Fruit fly (Drosophila melanogaster): ENCODE measurements around the gene CG5167.

DNA sequence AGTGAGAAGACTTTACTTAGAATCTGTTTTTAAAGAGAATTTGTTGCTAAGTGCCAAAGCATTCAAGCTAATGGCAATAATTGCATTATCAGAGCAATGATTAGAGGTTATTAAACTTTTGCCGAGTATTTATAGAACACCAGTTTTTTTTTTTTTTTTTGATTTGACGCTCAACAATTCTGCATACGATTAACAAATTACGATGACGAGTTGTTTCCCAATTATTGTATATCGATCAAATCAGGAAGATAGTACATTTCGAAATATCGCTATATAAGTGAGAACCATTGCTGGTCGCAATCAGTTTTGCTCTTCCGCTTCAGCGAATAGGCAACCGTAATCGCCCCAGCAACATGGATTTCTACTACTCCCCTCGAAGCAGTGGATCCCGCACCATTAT, 32.5 kb upstream of the CG5167 start, which contains the start of gene GstD4:
- TF ChIP-seq CG1620 (GFP tag; optimal IDR thresholded peaks at IDR 0.05) (no peak), kay (GFP tag; ENCODE audit: borderline replicate concordance) (no peak), tj (GFP tag; optimal IDR thresholded peaks at IDR 0.05) (no peak)

Measured in whole organism, adult.